Worm (Caenorhabditis elegans) whole organism, L2 larva: ENCODE data around the gene T10F2.5.

Experiments
- C34F6.9 ChIP-seq: fragments of 150-350 bp; optimal IDR thresholded peaks from 2 replicates; lab custom pipeline; 2014; ENCODE audit warnings: missing biosample characterization, missing genetic modification characterization
- ZK546.5 ChIP-seq: sonication (generic microtip); optimal IDR thresholded peaks from 2 replicates; lab custom pipeline; 2017; ENCODE audit warnings: missing biosample characterization, missing genetic modification characterization
- alr-1 ChIP-seq: fragments of 150-350 bp; optimal IDR thresholded peaks from 2 replicates; lab custom pipeline; 2014; ENCODE audit warnings: missing biosample characterization, missing genetic modification characterization
- aly-2 ChIP-seq: fragments of 150-350 bp; optimal IDR thresholded peaks from 2 replicates; lab custom pipeline; 2014; ENCODE audit warnings: missing biosample characterization, missing genetic modification characterization
- ama-1 ChIP-seq: fragments of 150-350 bp; optimal IDR thresholded peaks from 2 replicates; lab custom pipeline; 2018; ENCODE audit warnings: inconsistent platforms
- blmp-1 ChIP-seq: sonication (generic microtip); optimal IDR thresholded peaks from 2 replicates; lab custom pipeline; 2017; ENCODE audit warnings: missing genetic modification characterization, mild to moderate bottlenecking, missing compliant biosample characterization, antibody characterized with exemption, moderate library complexity; ENCODE audit not compliant: insufficient read depth
- ceh-16 ChIP-seq: fragments of 150-350 bp; optimal IDR thresholded peaks from 2 replicates; lab custom pipeline; 2014; ENCODE audit warnings: missing biosample characterization, missing genetic modification characterization
- ceh-82 ChIP-seq: fragments of 150-350 bp; optimal IDR thresholded peaks from 2 replicates; lab custom pipeline; 2014; ENCODE audit warnings: missing biosample characterization, missing genetic modification characterization
- crh-2 ChIP-seq: sonication (generic microtip); optimal IDR thresholded peaks from 2 replicates; lab custom pipeline; 2017; ENCODE audit warnings: missing biosample characterization, missing genetic modification characterization
- egl-27 ChIP-seq: sonication (generic microtip); optimal IDR thresholded peaks from 3 replicates; lab custom pipeline; 2017; ENCODE audit warnings: missing biosample characterization, missing genetic modification reagents, missing genetic modification characterization
- elt-1 ChIP-seq: fragments of 150-350 bp; optimal IDR thresholded peaks from 2 replicates; lab custom pipeline; 2014; ENCODE audit warnings: missing biosample characterization, missing genetic modification characterization
- fos-1 ChIP-seq: fragments of 150-350 bp; optimal IDR thresholded peaks from 2 replicates; lab custom pipeline; 2014; ENCODE audit warnings: missing biosample characterization, missing genetic modification characterization
- lin-11 ChIP-seq: fragments of 150-350 bp; sonication (generic microtip); optimal IDR thresholded peaks from 2 replicates; lab custom pipeline; 2014; ENCODE audit warnings: missing biosample characterization, missing genetic modification characterization, inconsistent platforms, mixed read lengths
- lin-13 ChIP-seq: fragments of 150-350 bp; optimal IDR thresholded peaks from 2 replicates; lab custom pipeline; 2014; ENCODE audit warnings: missing biosample characterization, missing genetic modification reagents, missing genetic modification characterization
- lin-39 ChIP-seq: fragments of 150-350 bp; optimal IDR thresholded peaks from 2 replicates; lab custom pipeline; 2014; ENCODE audit warnings: missing biosample characterization, missing genetic modification reagents, missing genetic modification characterization
- mab-5 ChIP-seq: fragments of 150-350 bp; optimal IDR thresholded peaks from 2 replicates; lab custom pipeline; 2014; ENCODE audit warnings: missing biosample characterization, missing genetic modification characterization
- mbf-1 ChIP-seq: sonication (generic microtip); optimal IDR thresholded peaks from 2 replicates; lab custom pipeline; 2017; ENCODE audit warnings: missing biosample characterization, missing genetic modification characterization
- mdl-1 ChIP-seq, 2 experiments: fragments of 150-350 bp in 1 of 2; sonication (generic microtip) in 1 of 2; optimal IDR thresholded peaks; 2 replicates each; lab custom pipeline; 2017; ENCODE audit warnings: missing biosample characterization in 2 of 2, missing genetic modification characterization in 2 of 2
- nhr-10 ChIP-seq: sonication (generic microtip); optimal IDR thresholded peaks from 2 replicates; lab custom pipeline; 2017; ENCODE audit warnings: missing biosample characterization, missing genetic modification characterization
- nhr-11 ChIP-seq: fragments of 150-350 bp; optimal IDR thresholded peaks from 2 replicates; lab custom pipeline; 2014; ENCODE audit warnings: missing biosample characterization, missing genetic modification characterization
- nhr-12 ChIP-seq: fragments of 150-350 bp; optimal IDR thresholded peaks from 2 replicates; lab custom pipeline; 2014; ENCODE audit warnings: missing biosample characterization, missing genetic modification characterization
- nhr-129 ChIP-seq: fragments of 150-350 bp; optimal IDR thresholded peaks from 2 replicates; lab custom pipeline; 2014; ENCODE audit warnings: missing biosample characterization, missing genetic modification characterization
- nhr-21 ChIP-seq: fragments of 150-350 bp; optimal IDR thresholded peaks from 2 replicates; lab custom pipeline; 2014; ENCODE audit warnings: missing biosample characterization, missing genetic modification characterization
- nhr-23 ChIP-seq: fragments of 150-350 bp; optimal IDR thresholded peaks from 2 replicates; lab custom pipeline; 2014; ENCODE audit warnings: missing biosample characterization, missing genetic modification reagents, missing genetic modification characterization
- nhr-237 ChIP-seq: fragments of 150-350 bp; optimal IDR thresholded peaks from 2 replicates; lab custom pipeline; 2014; ENCODE audit warnings: missing biosample characterization, missing genetic modification characterization
- nhr-25 ChIP-seq: fragments of 150-350 bp; sonication (generic microtip); optimal IDR thresholded peaks from 3 replicates; lab custom pipeline; 2014; ENCODE audit warnings: missing biosample characterization, missing genetic modification characterization
- nhr-6 ChIP-seq: fragments of 150-350 bp; optimal IDR thresholded peaks from 2 replicates; lab custom pipeline; 2014; ENCODE audit warnings: missing biosample characterization, missing genetic modification characterization
- nhr-77 ChIP-seq: fragments of 150-350 bp; optimal IDR thresholded peaks from 2 replicates; lab custom pipeline; 2014; ENCODE audit warnings: missing biosample characterization, missing genetic modification characterization
- peb-1 ChIP-seq: fragments of 150-350 bp; optimal IDR thresholded peaks from 2 replicates; lab custom pipeline; 2014; ENCODE audit warnings: missing biosample characterization, missing genetic modification characterization
- sem-4 ChIP-seq: fragments of 150-350 bp; optimal IDR thresholded peaks from 2 replicates; lab custom pipeline; 2014; ENCODE audit warnings: missing biosample characterization, missing genetic modification reagents, missing genetic modification characterization
- skn-1 ChIP-seq: sonication (generic microtip); optimal IDR thresholded peaks from 2 replicates; lab custom pipeline; 2017; ENCODE audit warnings: missing biosample characterization, missing genetic modification characterization
- sma-9 ChIP-seq, 2 experiments: fragments of 150-350 bp in 1 of 2; sonication (generic microtip) in 1 of 2; optimal IDR thresholded peaks; 2 replicates each; lab custom pipeline; 2014 to 2016; ENCODE audit warnings: missing genetic modification characterization in 2 of 2, mild to moderate bottlenecking in 1 of 2, missing biosample characterization in 1 of 2, missing compliant biosample characterization in 1 of 2, missing genetic modification reagents in 1 of 2, moderate library complexity in 1 of 2
- snpc-4 ChIP-seq: fragments of 150-350 bp; optimal IDR thresholded peaks from 2 replicates; lab custom pipeline; 2014; ENCODE audit warnings: missing biosample characterization, missing genetic modification characterization
- unc-39 ChIP-seq: fragments of 150-350 bp; optimal IDR thresholded peaks from 2 replicates; lab custom pipeline; 2014; ENCODE audit warnings: missing biosample characterization, missing genetic modification characterization
- unc-55 ChIP-seq: fragments of 150-350 bp; sonication (generic microtip); optimal IDR thresholded peaks from 3 replicates; lab custom pipeline; 2014; ENCODE audit warnings: missing biosample characterization, missing genetic modification reagents, missing genetic modification characterization
- unc-62 ChIP-seq: fragments of 150-350 bp; optimal IDR thresholded peaks from 2 replicates; lab custom pipeline; 2014; ENCODE audit warnings: missing biosample characterization, missing genetic modification reagents, missing genetic modification characterization
- zag-1 ChIP-seq: fragments of 150-350 bp; optimal IDR thresholded peaks from 2 replicates; lab custom pipeline; 2014; ENCODE audit warnings: missing biosample characterization, missing genetic modification characterization
- ztf-1 ChIP-seq: fragments of 200-800 bp; sonication (Bioruptor generic); conservative IDR thresholded peaks from 2 replicates; pipeline ENCODE4 v1.3.6; 2022; ENCODE audit warnings: missing genetic modification characterization, missing compliant biosample characterization
- ztf-4 ChIP-seq: fragments of 150-350 bp; optimal IDR thresholded peaks from 2 replicates; lab custom pipeline; 2014; ENCODE audit warnings: missing biosample characterization, missing genetic modification characterization

Gene T10F2.5

DNA sequence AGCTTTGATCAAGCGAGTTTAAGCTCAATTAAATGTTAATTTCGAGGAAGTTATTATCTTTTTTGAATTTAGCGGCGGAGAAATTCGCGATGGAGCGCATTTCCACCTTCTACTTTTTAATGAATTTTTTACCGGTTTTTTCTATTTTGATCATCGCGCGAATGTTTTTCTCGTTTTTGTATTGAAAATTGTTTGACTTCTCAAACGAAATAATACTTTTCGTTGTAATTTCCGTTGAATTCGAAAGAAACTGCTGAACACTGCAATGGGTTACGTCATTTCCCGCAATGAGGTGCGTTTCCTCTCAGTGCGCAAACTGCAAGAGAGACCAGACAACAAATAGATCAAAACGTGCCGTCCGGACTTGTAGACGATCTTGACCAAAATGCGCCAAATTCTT lies 21.8 kb upstream of the T10F2.5 start:
- TF ChIP-seq crh-2 (tag; lab: Kevin White, UChicago) (no peak), nhr-129 (peak; percentile 42), fos-1 (tag; lab: Kevin White, UChicago) (peak; percentile 22), aly-2 (tag; lab: Kevin White, UChicago) (no peak)

- TF ChIP-seq nhr-12 (tag; lab: Kevin White, UChicago) (no peak), nhr-25 (no peak), nhr-129 (peak; percentile 33), fos-1 (tag; lab: Kevin White, UChicago) (peak; percentile 51)
Observed at ce11 chrIII:5180588-5180987, 21.2 kb upstream of the T10F2.5 start.

DNA sequence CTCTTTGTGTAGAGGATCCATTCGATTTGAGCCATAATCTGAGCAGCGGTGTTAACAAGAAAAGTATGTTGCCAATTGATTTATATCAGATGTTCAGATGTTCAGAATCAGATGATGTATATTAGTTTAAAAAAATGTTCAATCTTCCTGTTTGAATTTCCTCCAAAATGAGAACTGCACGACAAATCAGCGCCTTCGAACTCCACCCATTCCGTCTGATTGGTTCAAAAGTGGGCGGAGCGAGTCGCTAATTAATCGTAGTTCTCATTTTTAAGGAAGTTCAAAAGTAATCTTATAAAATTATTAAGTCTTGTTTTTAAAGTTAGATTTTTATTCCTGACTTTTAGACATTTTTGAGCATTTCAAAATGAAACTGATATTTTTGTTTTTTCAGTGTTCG lies 19.8 kb upstream of the T10F2.5 start:
- TF ChIP-seq mdl-1 (tag; optimal IDR thresholded peaks at IDR 0.05; lab: Kevin White, UChicago) (no peak), snpc-4 (tag; lab: Kevin White, UChicago) (no peak), unc-62 (GFP tag; lab: Kevin White, UChicago) (no peak), mbf-1 (no peak), nhr-11 (tag; lab: Kevin White, UChicago) (no peak), skn-1 (no peak), nhr-23 (tag; lab: Kevin White, UChicago) (no peak), lin-11 (tag; lab: Kevin White, UChicago) (no peak), nhr-10 (tag; lab: Kevin White, UChicago) (no peak), ZK546.5 (no peak), ztf-4 (no peak), blmp-1 (no peak), zag-1 (tag; lab: Kevin White, UChicago) (no peak), elt-1 (tag; lab: Kevin White, UChicago) (no peak), lin-13 (GFP tag; lab: Kevin White, UChicago) (no peak), sma-9 (GFP tag; optimal IDR thresholded peaks at IDR 0.05; lab: Kevin White, UChicago) (no peak), sma-9 (tag; optimal IDR thresholded peaks at IDR 0.05; lab: Kevin White, UChicago) (no peak), nhr-25 (no peak), unc-55 (GFP tag; lab: Kevin White, UChicago) (no peak), egl-27 (tag; lab: Kevin White, UChicago) (no peak), sem-4 (tag; lab: Kevin White, UChicago) (no peak)

DNA sequence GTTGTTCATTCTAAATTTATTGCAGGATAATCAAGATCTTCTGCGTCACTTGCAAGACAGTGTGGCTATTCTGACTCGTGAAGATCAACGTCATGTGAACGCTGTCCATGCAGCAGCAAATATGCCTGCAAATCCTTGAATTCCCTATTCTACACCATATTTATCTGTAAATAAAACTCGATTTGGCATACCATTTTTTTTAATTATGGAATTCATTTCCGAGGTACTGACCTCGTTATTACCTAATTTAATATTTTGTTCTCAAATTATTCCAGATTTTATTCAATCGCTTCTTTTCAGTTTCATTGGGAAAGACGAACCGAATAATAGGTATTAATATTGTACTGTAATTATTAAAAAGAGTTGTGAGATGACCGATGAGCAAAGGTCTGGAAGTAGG lies 14.2 kb upstream of the T10F2.5 start, which contains the start of gene cid-1:
cid-1 (plus strand) TSS at position 301 of the 400 bp plus-strand sequence.
- TF ChIP-seq nhr-12 (tag; lab: Kevin White, UChicago) (no peak), lin-13 (GFP tag; lab: Kevin White, UChicago) (no peak), C34F6.9 (no peak), ztf-4 (no peak), nhr-10 (tag; lab: Kevin White, UChicago) (no peak), peb-1 (tag; lab: Kevin White, UChicago) (no peak), crh-2 (tag; lab: Kevin White, UChicago) (no peak), nhr-21 (tag; lab: Kevin White, UChicago) (no peak), ama-1 (lab: Kevin White, UChicago) (no peak), snpc-4 (tag; lab: Kevin White, UChicago) (no peak), lin-39 (no peak), alr-1 (tag; lab: Kevin White, UChicago) (no peak), nhr-11 (tag; lab: Kevin White, UChicago) (no peak), sem-4 (tag; lab: Kevin White, UChicago) (no peak), nhr-6 (no peak), ceh-82 (tag; lab: Kevin White, UChicago) (no peak), nhr-25 (no peak), ZK546.5 (no peak)

ce11 chrIII:5173139-5173538 lies 13.7 kb upstream of the T10F2.5 start, which contains the start of gene emb-1:
Gene emb-1 (plus strand): TSS chrIII:5173439.
- TF ChIP-seq nhr-25 (no peak), lin-39 (no peak), nhr-12 (tag; lab: Kevin White, UChicago) (no peak), nhr-6 (no peak), nhr-21 (tag; lab: Kevin White, UChicago) (no peak), unc-55 (GFP tag; lab: Kevin White, UChicago) (no peak), ama-1 (lab: Kevin White, UChicago) (no peak), aly-2 (tag; lab: Kevin White, UChicago) (no peak), nhr-237 (no peak), zag-1 (tag; lab: Kevin White, UChicago) (no peak), ceh-16 (tag; lab: Kevin White, UChicago) (no peak), ZK546.5 (no peak), nhr-129 (no peak), unc-39 (no peak), ztf-1 (GFP tag; lab: Robert Waterston, UW) (no peak), nhr-77 (tag; lab: Kevin White, UChicago) (no peak), nhr-10 (tag; lab: Kevin White, UChicago) (no peak), elt-1 (tag; lab: Kevin White, UChicago) (no peak), lin-13 (GFP tag; lab: Kevin White, UChicago) (no peak), mab-5 (tag; lab: Kevin White, UChicago) (no peak)
